Worm (Caenorhabditis elegans): ENCODE data around the gene R11E3.1.

DNA sequence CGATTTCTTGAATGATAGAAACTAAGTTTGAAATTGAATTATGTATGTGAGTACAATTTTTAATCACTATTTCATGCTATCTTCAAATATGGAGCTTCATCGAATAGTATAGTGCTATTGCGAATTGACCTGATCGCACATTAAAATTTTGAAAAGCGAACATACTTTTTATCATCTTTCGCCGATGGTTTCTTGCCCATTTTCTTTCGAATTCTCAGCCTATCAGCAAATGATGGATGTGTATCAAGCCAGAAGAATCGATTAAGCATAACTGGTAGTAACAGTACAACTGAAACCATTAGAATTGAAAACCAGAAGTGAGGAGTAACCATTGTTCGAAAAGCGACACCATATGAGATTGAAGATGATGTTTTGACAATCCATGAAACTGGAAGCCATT, 40.1 kb downstream of the R11E3.1 start:
- TF ChIP-seq nhr-76 (tag; optimal IDR thresholded peaks at IDR 0.05) = no peak
- TF ChIP-seq egl-27 (tag; optimal IDR thresholded peaks at IDR 0.05) = no peak
- TF ChIP-seq nfya-1 (tag; optimal IDR thresholded peaks at IDR 0.05; ENCODE audit: insufficient read depth) = no peak
- TF ChIP-seq fos-1 (tag; optimal IDR thresholded peaks at IDR 0.05) = no peak
- TF ChIP-seq elt-3 (tag; optimal IDR thresholded peaks at IDR 0.05) = no peak

Measured in whole organism, L3 larva.